Worm (Caenorhabditis elegans) whole organism, L2 larva: Measurements from ENCODE around the gene B0393.9.

Source experiments
- C34F6.9 ChIP-seq: fragments of 150-350 bp; optimal IDR thresholded peaks from 2 replicates; lab custom pipeline; 2014; ENCODE audit warnings: missing biosample characterization, missing genetic modification characterization
- F13H6.1 ChIP-seq: sonication (generic microtip); optimal IDR thresholded peaks from 2 replicates; lab custom pipeline; 2016; ENCODE audit warnings: missing genetic modification characterization, missing compliant biosample characterization
- Y55F3AM.14 ChIP-seq: fragments of 200-800 bp; sonication (Bioruptor generic); optimal IDR thresholded peaks from 2 replicates; lab custom pipeline; 2018; ENCODE audit warnings: mild to moderate bottlenecking, missing genetic modification characterization, missing compliant biosample characterization
- ZK546.5 ChIP-seq: sonication (generic microtip); optimal IDR thresholded peaks from 2 replicates; lab custom pipeline; 2017; ENCODE audit warnings: missing biosample characterization, missing genetic modification characterization
- alr-1 ChIP-seq: fragments of 150-350 bp; optimal IDR thresholded peaks from 2 replicates; lab custom pipeline; 2014; ENCODE audit warnings: missing biosample characterization, missing genetic modification characterization
- ama-1 ChIP-seq: fragments of 150-350 bp; optimal IDR thresholded peaks from 2 replicates; lab custom pipeline; 2018; ENCODE audit warnings: inconsistent platforms
- blmp-1 ChIP-seq: sonication (generic microtip); optimal IDR thresholded peaks from 2 replicates; lab custom pipeline; 2017; ENCODE audit warnings: missing genetic modification characterization, mild to moderate bottlenecking, missing compliant biosample characterization, antibody characterized with exemption, moderate library complexity; ENCODE audit not compliant: insufficient read depth
- ceh-16 ChIP-seq: fragments of 150-350 bp; optimal IDR thresholded peaks from 2 replicates; lab custom pipeline; 2014; ENCODE audit warnings: missing biosample characterization, missing genetic modification characterization
- ceh-82 ChIP-seq: fragments of 150-350 bp; optimal IDR thresholded peaks from 2 replicates; lab custom pipeline; 2014; ENCODE audit warnings: missing biosample characterization, missing genetic modification characterization
- crh-2 ChIP-seq: sonication (generic microtip); optimal IDR thresholded peaks from 2 replicates; lab custom pipeline; 2017; ENCODE audit warnings: missing biosample characterization, missing genetic modification characterization
- dmd-4 ChIP-seq: sonication (generic microtip); optimal IDR thresholded peaks from 2 replicates; lab custom pipeline; 2017; ENCODE audit warnings: missing biosample characterization, missing genetic modification characterization
- fos-1 ChIP-seq: fragments of 150-350 bp; optimal IDR thresholded peaks from 2 replicates; lab custom pipeline; 2014; ENCODE audit warnings: missing biosample characterization, missing genetic modification characterization
- gmeb-1 ChIP-seq: fragments of 150-350 bp; optimal IDR thresholded peaks from 2 replicates; lab custom pipeline; 2014; ENCODE audit warnings: missing biosample characterization, missing genetic modification characterization
- lin-11 ChIP-seq: fragments of 150-350 bp; sonication (generic microtip); optimal IDR thresholded peaks from 2 replicates; lab custom pipeline; 2014; ENCODE audit warnings: missing biosample characterization, missing genetic modification characterization, inconsistent platforms, mixed read lengths
- lin-13 ChIP-seq: fragments of 150-350 bp; optimal IDR thresholded peaks from 2 replicates; lab custom pipeline; 2014; ENCODE audit warnings: missing biosample characterization, missing genetic modification reagents, missing genetic modification characterization
- lin-39 ChIP-seq: fragments of 150-350 bp; optimal IDR thresholded peaks from 2 replicates; lab custom pipeline; 2014; ENCODE audit warnings: missing biosample characterization, missing genetic modification reagents, missing genetic modification characterization
- lsy-2 ChIP-seq, 2 experiments: fragments of 150-350 bp in 1 of 2; sonication (generic microtip) in 1 of 2; optimal IDR thresholded peaks; 2 replicates each; lab custom pipeline; 2014 to 2017; ENCODE audit warnings: missing biosample characterization in 2 of 2, missing genetic modification characterization in 2 of 2
- mbf-1 ChIP-seq: sonication (generic microtip); optimal IDR thresholded peaks from 2 replicates; lab custom pipeline; 2017; ENCODE audit warnings: missing biosample characterization, missing genetic modification characterization
- mdl-1 ChIP-seq, 2 experiments: fragments of 150-350 bp in 1 of 2; sonication (generic microtip) in 1 of 2; optimal IDR thresholded peaks; 2 replicates each; lab custom pipeline; 2017; ENCODE audit warnings: missing biosample characterization in 2 of 2, missing genetic modification characterization in 2 of 2
- nhr-10 ChIP-seq: sonication (generic microtip); optimal IDR thresholded peaks from 2 replicates; lab custom pipeline; 2017; ENCODE audit warnings: missing biosample characterization, missing genetic modification characterization
- nhr-12 ChIP-seq: fragments of 150-350 bp; optimal IDR thresholded peaks from 2 replicates; lab custom pipeline; 2014; ENCODE audit warnings: missing biosample characterization, missing genetic modification characterization
- nhr-23 ChIP-seq: fragments of 150-350 bp; optimal IDR thresholded peaks from 2 replicates; lab custom pipeline; 2014; ENCODE audit warnings: missing biosample characterization, missing genetic modification reagents, missing genetic modification characterization
- nhr-25 ChIP-seq: fragments of 150-350 bp; sonication (generic microtip); optimal IDR thresholded peaks from 3 replicates; lab custom pipeline; 2014; ENCODE audit warnings: missing biosample characterization, missing genetic modification characterization
- nhr-77 ChIP-seq: fragments of 150-350 bp; optimal IDR thresholded peaks from 2 replicates; lab custom pipeline; 2014; ENCODE audit warnings: missing biosample characterization, missing genetic modification characterization
- peb-1 ChIP-seq: fragments of 150-350 bp; optimal IDR thresholded peaks from 2 replicates; lab custom pipeline; 2014; ENCODE audit warnings: missing biosample characterization, missing genetic modification characterization
- sem-4 ChIP-seq: fragments of 150-350 bp; optimal IDR thresholded peaks from 2 replicates; lab custom pipeline; 2014; ENCODE audit warnings: missing biosample characterization, missing genetic modification reagents, missing genetic modification characterization
- sma-3 ChIP-seq: sonication (generic microtip); optimal IDR thresholded peaks from 2 replicates; lab custom pipeline; 2016; ENCODE audit warnings: missing genetic modification reagents, missing genetic modification characterization, missing compliant biosample characterization
- sma-9 ChIP-seq, 2 experiments: fragments of 150-350 bp in 1 of 2; sonication (generic microtip) in 1 of 2; optimal IDR thresholded peaks; 2 replicates each; lab custom pipeline; 2014 to 2016; ENCODE audit warnings: missing genetic modification characterization in 2 of 2, mild to moderate bottlenecking in 1 of 2, missing biosample characterization in 1 of 2, missing compliant biosample characterization in 1 of 2, missing genetic modification reagents in 1 of 2, moderate library complexity in 1 of 2
- snpc-4 ChIP-seq: fragments of 150-350 bp; optimal IDR thresholded peaks from 2 replicates; lab custom pipeline; 2014; ENCODE audit warnings: missing biosample characterization, missing genetic modification characterization
- unc-39 ChIP-seq: fragments of 150-350 bp; optimal IDR thresholded peaks from 2 replicates; lab custom pipeline; 2014; ENCODE audit warnings: missing biosample characterization, missing genetic modification characterization
- unc-55 ChIP-seq: fragments of 150-350 bp; sonication (generic microtip); optimal IDR thresholded peaks from 3 replicates; lab custom pipeline; 2014; ENCODE audit warnings: missing biosample characterization, missing genetic modification reagents, missing genetic modification characterization
- unc-62 ChIP-seq: fragments of 150-350 bp; optimal IDR thresholded peaks from 2 replicates; lab custom pipeline; 2014; ENCODE audit warnings: missing biosample characterization, missing genetic modification reagents, missing genetic modification characterization
- ztf-1 ChIP-seq: fragments of 200-800 bp; sonication (Bioruptor generic); conservative IDR thresholded peaks from 2 replicates; pipeline ENCODE4 v1.3.6; 2022; ENCODE audit warnings: missing genetic modification characterization, missing compliant biosample characterization
- ztf-11 ChIP-seq: sonication (generic microtip); optimal IDR thresholded peaks from 2 replicates; lab custom pipeline; 2017; ENCODE audit warnings: missing biosample characterization, missing genetic modification characterization

B0393.9 gene

DNA sequence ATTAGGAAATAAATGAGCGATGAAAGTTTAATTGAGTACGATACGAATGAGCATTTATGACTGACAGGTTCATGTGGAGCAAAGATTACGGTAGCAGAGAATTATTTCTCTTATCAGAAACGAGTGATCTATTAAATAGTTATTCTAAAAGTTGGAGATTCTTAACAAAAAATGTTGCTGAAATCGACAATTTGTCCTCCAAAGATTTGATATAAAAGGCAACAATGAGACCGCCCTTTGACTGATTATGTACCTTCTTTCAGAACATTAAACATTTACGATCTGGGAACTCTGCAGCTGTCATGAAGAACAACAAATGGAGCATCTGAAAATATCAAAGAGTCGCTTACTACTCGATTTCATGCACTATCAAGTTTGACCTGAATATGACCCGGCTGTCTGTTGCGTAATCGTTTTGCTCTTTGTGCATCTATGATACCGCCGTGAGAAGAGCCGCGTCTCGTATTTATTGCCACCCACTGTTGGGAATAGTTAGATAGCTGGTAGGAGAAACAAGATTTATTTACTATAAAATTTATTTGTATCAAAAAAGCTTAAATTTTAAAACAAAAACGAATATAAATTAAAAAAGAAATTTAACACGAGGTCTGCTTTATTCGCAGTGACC is 29.7 kb upstream of the B0393.9 start, which contains the start of gene pal-1:
TSS of gene pal-1 (minus strand) at position 51 of the 628 bp plus-strand sequence.
- TF ChIP-seq snpc-4 (no peak), peb-1 (tag; lab: Kevin White, UChicago) (no peak), sma-9 (GFP tag; optimal IDR thresholded peaks at IDR 0.05; lab: Kevin White, UChicago) (no peak), sma-9 (tag; optimal IDR thresholded peaks at IDR 0.05; lab: Kevin White, UChicago) (no peak), unc-62 (GFP tag; lab: Kevin White, UChicago) (no peak), unc-39 (tag; lab: Kevin White, UChicago) (no peak), Y55F3AM.14 (no peak), crh-2 (tag; lab: Kevin White, UChicago) (no peak), lin-13 (no peak), F13H6.1 (no peak), unc-55 (GFP tag; lab: Kevin White, UChicago) (no peak), nhr-77 (no peak), nhr-25 (tag; lab: Kevin White, UChicago) (no peak), lin-39 (tag; lab: Kevin White, UChicago) (no peak)

DNA sequence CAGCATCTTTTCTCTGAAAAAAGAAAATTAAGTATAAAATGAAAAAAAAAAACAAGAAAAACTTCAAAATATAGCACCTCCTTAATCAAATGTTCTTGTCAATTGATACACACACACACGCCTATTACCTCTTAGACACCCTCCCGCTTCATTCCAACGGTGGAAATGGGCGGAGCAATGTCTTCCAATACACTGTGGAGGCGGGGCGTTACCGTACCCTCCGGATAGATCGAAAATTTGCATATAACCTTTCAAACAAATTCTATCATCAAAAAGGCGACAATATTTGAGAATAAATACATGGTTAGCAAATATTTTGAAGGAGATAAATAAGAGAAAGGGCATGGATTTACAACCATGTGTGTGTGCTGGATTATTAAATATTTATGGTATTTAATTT is 28.1 kb upstream of the B0393.9 start:
- peak in 1 of 2 experiments; percentile 63 for TF ChIP-seq lsy-2 (tag; optimal IDR thresholded peaks at IDR 0.05; lab: Kevin White, UChicago)
- no peak for TF ChIP-seq C34F6.9 (tag; lab: Kevin White, UChicago)

- TF ChIP-seq ztf-1 (GFP tag; lab: Robert Waterston, UW), result no peak
- TF ChIP-seq mdl-1 (tag; optimal IDR thresholded peaks at IDR 0.05; lab: Kevin White, UChicago), result no peak
- no peak for TF ChIP-seq sem-4 (tag; lab: Kevin White, UChicago)
- TF ChIP-seq blmp-1 (tag; lab: Kevin White, UChicago), result no peak
- no peak for TF ChIP-seq alr-1 (tag; lab: Kevin White, UChicago)
- no peak for TF ChIP-seq lin-39 (tag; lab: Kevin White, UChicago)
Measured at ce11 chrIII:4806345-4806744, 26.4 kb upstream of the B0393.9 start.

ce11 chrIII:4802707-4803106 is 22.8 kb upstream of the B0393.9 start, which contains the start of gene metl-5:
TSS of gene metl-5 (plus strand) at chrIII:4803007.
- TF ChIP-seq nhr-10 (tag; lab: Kevin White, UChicago), result no peak
- TF ChIP-seq nhr-23 (tag; lab: Kevin White, UChicago), result no peak
- no peak for TF ChIP-seq lin-11 (tag; lab: Kevin White, UChicago)
- no peak for TF ChIP-seq nhr-77
- TF ChIP-seq mdl-1 (tag; optimal IDR thresholded peaks at IDR 0.05; lab: Kevin White, UChicago), result no peak
- no peak for TF ChIP-seq unc-62 (GFP tag; lab: Kevin White, UChicago)
- no peak for TF ChIP-seq lsy-2 (tag; optimal IDR thresholded peaks at IDR 0.05; lab: Kevin White, UChicago)
- TF ChIP-seq ZK546.5 (tag; lab: Kevin White, UChicago), result no peak
- no peak for TF ChIP-seq mbf-1
- no peak for TF ChIP-seq nhr-12 (tag; lab: Kevin White, UChicago)
- no peak for TF ChIP-seq crh-2 (tag; lab: Kevin White, UChicago)
- no peak for TF ChIP-seq ceh-16 (tag; lab: Kevin White, UChicago)
- TF ChIP-seq dmd-4 (tag; lab: Kevin White, UChicago), result no peak
- TF ChIP-seq ztf-11 (tag; lab: Kevin White, UChicago), result no peak
- TF ChIP-seq ceh-82 (tag; lab: Kevin White, UChicago), result no peak
- no peak for TF ChIP-seq ztf-1 (GFP tag; lab: Robert Waterston, UW)
- no peak for TF ChIP-seq sma-3
- TF ChIP-seq ama-1 (lab: Kevin White, UChicago), result no peak
- TF ChIP-seq gmeb-1 (tag; lab: Kevin White, UChicago), result no peak
- TF ChIP-seq sem-4 (tag; lab: Kevin White, UChicago), result no peak

- TF ChIP-seq fos-1 (tag; lab: Kevin White, UChicago) (peak; percentile 26), nhr-12 (tag; lab: Kevin White, UChicago) (no peak)
Measured at ce11 chrIII:4796536-4796935, 16.6 kb upstream of the B0393.9 start, which contains the start of gene tag-325. TSS of gene tag-325 (plus strand) at chrIII:4796836.
